Worm (Caenorhabditis elegans): ENCODE results near the gene F35C5.12.

DNA sequence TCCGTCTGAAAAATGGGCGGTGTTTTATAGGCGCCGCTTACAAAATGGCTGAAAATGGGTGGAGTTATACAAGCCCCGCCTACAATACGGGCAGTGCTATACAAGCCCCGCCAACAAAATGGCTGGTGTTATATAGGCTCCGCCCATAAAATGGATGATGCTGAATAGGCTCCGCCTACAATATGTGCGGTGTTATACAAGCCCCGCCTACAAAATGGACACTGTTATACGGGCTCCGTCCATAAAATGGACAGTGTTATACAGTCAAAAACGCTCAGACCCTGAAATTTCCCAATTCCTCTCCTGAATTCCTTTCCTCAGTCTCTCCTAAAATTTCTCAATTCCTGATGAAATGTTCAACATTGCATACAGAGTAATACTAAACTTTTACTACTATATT is 48.3 kb downstream of the F35C5.12 start:
- peak; percentile 1 for TF ChIP-seq nhr-77 (tag; optimal IDR thresholded peaks at IDR 0.05)
- TF ChIP-seq ztf-11 (tag; optimal IDR thresholded peaks at IDR 0.05) = no peak
- TF ChIP-seq mxl-2 (GFP tag; conservative IDR thresholded peaks at IDR 0.05) = no peak
- no peak for TF ChIP-seq duxl-1 (tag; optimal IDR thresholded peaks at IDR 0.05; ENCODE audit: poor library complexity)
- TF ChIP-seq unc-130 (GFP tag; optimal IDR thresholded peaks at IDR 0.05) = no peak
- TF ChIP-seq nhr-237 (tag; optimal IDR thresholded peaks at IDR 0.05) = no peak
